Worm (Caenorhabditis elegans) whole organism, L1 larva: ENCODE measurements around the gene C26E1.2.

Experiments used
- C04F5.9 ChIP-seq: sonication (generic microtip); optimal IDR thresholded peaks from 2 replicates; lab custom pipeline; 2016; ENCODE audit warnings: missing genetic modification characterization, missing compliant biosample characterization
- ceh-82 ChIP-seq, 3 experiments: fragments of 150-350 bp in 1 of 3; sonication (generic microtip) in 2 of 3; optimal IDR thresholded peaks; 2 replicates each; lab custom pipeline; 2014 to 2017; ENCODE audit warnings: missing biosample characterization in 3 of 3, missing genetic modification characterization in 3 of 3
- egl-27 ChIP-seq, 2 experiments: fragments of 150-350 bp in 1 of 2; sonication (generic microtip); optimal IDR thresholded peaks; 3 replicates each; lab custom pipeline; 2017 to 2018; ENCODE audit warnings: missing biosample characterization in 2 of 2, missing genetic modification characterization in 2 of 2, missing genetic modification reagents in 2 of 2
- lin-13 ChIP-seq: fragments of 150-350 bp; optimal IDR thresholded peaks from 2 replicates; lab custom pipeline; 2014; ENCODE audit warnings: missing biosample characterization, missing genetic modification reagents, missing genetic modification characterization
- nhr-11 ChIP-seq: fragments of 150-350 bp; optimal IDR thresholded peaks from 2 replicates; lab custom pipeline; 2014; ENCODE audit warnings: missing biosample characterization, missing genetic modification characterization

DNA sequence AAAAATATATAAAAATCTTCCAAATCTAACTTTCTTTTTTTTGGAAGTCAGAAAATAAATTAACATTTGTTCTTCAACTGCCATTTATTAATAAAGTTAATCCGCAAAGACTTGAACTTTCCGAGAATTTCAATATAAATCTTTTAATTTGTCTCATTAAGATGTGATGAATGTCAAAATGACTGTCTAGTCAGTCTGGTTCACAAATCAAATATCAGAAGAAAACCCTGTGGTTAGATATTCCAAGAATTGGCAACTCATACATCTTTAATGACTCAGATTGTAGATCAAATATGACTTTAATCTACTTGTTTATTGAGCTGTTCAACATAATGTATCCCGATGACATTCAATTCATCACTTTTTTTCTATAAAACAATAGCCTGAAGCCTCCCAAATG is 39.3 kb upstream of the C26E1.2 start:
- no peak for TF ChIP-seq ceh-82 (tag; optimal IDR thresholded peaks at IDR 0.05; lab: Kevin White, UChicago)
- no peak for TF ChIP-seq nhr-11
- no peak for TF ChIP-seq egl-27 (tag; optimal IDR thresholded peaks at IDR 0.05; lab: Kevin White, UChicago)
- TF ChIP-seq lin-13 (GFP tag; lab: Kevin White, UChicago), result no peak
- TF ChIP-seq C04F5.9 (tag; lab: Kevin White, UChicago), result no peak
